Fruit fly (Drosophila melanogaster) whole organism: ENCODE measurements around the gene Kyat.

Source experiments
- CG8478 ChIP-seq: fragments of >200 bp; optimal IDR thresholded peaks from 2 replicates; lab custom pipeline; 2018; ENCODE audit warnings: inconsistent platforms
- Dll ChIP-seq: fragments of >200 bp; optimal IDR thresholded peaks from 2 replicates; lab custom pipeline; 2017
- EcR ChIP-seq, 2 experiments: fragments of >200 bp; optimal IDR thresholded peaks; 2 replicates each; lab custom pipeline; 2017; ENCODE audit warnings: missing biosample characterization in 2 of 2, missing genetic modification characterization in 2 of 2, missing genetic modification reagents in 2 of 2
- pan ChIP-seq: fragments of >200 bp; optimal IDR thresholded peaks from 2 replicates; lab custom pipeline; 2017
- psq ChIP-seq: fragments of >200 bp; optimal IDR thresholded peaks from 2 replicates; lab custom pipeline; 2017
- usp ChIP-seq: fragments of >200 bp; optimal IDR thresholded peaks from 2 replicates; lab custom pipeline; 2017; ENCODE audit warnings: missing biosample characterization, missing genetic modification characterization, mixed read lengths

The Kyat gene

DNA sequence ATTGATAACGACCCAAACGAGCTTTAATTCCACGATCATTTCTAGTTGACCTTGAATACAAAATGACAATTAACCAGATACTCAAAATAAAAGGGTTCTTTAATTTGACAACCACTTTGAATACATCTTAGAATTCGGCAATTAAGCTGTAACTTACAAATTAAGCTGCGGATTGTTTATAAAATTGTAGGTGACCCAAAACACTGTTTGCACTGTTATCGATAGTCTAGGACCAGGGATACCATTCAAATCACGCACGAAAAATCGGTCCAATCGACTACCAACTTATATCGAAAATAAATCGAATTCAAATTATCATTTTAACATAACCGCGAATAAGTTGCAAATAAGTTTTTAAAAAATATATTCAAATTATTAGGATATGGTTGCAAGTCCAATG is at the start of gene Kyat:
Gene Kyat (minus strand): TSS at position 228 of the 400 bp plus-strand sequence.
- no peak for TF ChIP-seq pan (lab: Kevin White, UChicago)
- TF ChIP-seq EcR (GFP tag; optimal IDR thresholded peaks at IDR 0.05; lab: Kevin White, UChicago), result no peak
- TF ChIP-seq psq (lab: Kevin White, UChicago), result no peak
- TF ChIP-seq CG8478, result no peak
- no peak for TF ChIP-seq usp (GFP tag; lab: Kevin White, UChicago)
- TF ChIP-seq Dll (lab: Kevin White, UChicago), result no peak

- TF ChIP-seq pan (lab: Kevin White, UChicago) (no peak), psq (lab: Kevin White, UChicago) (no peak), EcR (GFP tag; optimal IDR thresholded peaks at IDR 0.05; lab: Kevin White, UChicago) (no peak), usp (GFP tag; lab: Kevin White, UChicago) (no peak), CG8478 (no peak), Dll (lab: Kevin White, UChicago) (no peak)
Observed at dm6 chr3R:11870135-11870534, 47.8 kb upstream of the Kyat start.

DNA sequence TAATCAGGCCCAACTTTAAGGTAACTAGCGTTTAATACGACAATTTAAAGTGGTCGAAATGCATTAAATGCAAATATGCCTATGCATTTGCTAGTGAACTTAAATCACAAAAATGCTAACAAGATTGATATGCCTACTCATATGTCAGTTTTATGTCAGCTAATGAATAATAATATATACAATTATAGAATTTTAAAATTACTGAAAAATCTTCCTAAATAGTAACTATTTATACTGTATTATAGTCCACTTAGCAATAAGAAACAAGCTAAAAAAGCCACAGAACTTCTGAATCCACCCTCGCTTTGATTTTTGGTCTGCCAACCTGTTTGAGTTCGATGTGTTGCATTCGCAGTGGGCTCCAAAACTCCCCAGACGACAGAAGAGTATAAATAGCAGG is 47.4 kb upstream of the Kyat start:
- TF ChIP-seq EcR (GFP tag; optimal IDR thresholded peaks at IDR 0.05; lab: Kevin White, UChicago) (no peak), pan (lab: Kevin White, UChicago) (no peak), usp (GFP tag; lab: Kevin White, UChicago) (no peak), Dll (lab: Kevin White, UChicago) (no peak), CG8478 (no peak), psq (lab: Kevin White, UChicago) (no peak)

DNA sequence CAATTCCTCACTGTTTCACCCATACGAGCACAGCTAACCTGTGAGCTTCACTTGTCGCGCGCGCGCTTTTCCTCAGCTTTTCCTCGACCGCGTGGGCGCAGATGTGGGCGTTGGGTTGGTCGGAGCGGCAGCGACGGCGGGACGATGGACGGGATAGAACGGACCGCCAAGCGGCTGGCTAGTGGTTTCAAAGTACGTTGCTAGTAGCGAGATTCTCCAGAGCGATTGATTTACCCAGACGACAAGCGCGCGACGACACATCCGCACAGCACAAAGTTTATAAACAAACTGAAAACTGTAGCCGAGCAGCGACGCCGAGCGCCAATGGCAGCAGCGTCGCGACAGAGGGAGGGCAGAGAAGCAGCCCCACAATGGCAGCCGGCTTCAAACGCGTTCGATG is 46.9 kb upstream of the Kyat start, which contains the start of gene CG6959:
Gene CG6959 (minus strand): TSS at position 292 of the 400 bp plus-strand sequence.
- TF ChIP-seq pan (lab: Kevin White, UChicago), result no peak
- peak; percentile 14 for TF ChIP-seq Dll (lab: Kevin White, UChicago)
- TF ChIP-seq CG8478, result no peak

DNA sequence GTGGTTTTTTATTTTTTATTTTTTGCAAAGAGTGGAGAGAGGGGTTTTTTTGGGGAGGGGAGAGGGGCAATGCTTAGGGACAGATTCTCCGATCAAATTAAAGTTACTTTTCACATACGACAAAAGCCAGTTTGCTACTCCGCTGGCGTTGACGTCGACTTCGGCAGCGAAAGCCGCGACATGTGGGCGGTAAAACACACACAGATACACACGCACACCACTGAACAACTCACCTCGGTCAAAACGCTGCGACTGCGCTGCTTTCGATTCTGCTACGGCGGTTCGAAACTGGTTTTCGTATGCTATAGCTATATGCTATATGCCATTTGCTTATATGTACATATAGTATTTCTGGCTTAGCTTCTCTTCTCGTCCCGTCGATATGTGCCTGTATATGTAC is 46.3 kb upstream of the Kyat start:
- TF ChIP-seq CG8478, result no peak
- TF ChIP-seq EcR (GFP tag; optimal IDR thresholded peaks at IDR 0.05; lab: Kevin White, UChicago), result no peak
- TF ChIP-seq Dll (lab: Kevin White, UChicago), result no peak
- TF ChIP-seq usp (GFP tag; lab: Kevin White, UChicago), result no peak
- TF ChIP-seq pan (lab: Kevin White, UChicago), result peak; percentile 19
- no peak for TF ChIP-seq psq (lab: Kevin White, UChicago)

dm6 chr3R:11865132-11865531 is 42.8 kb upstream of the Kyat start:
- no peak for TF ChIP-seq psq (lab: Kevin White, UChicago)
- TF ChIP-seq CG8478, result no peak
- no peak for TF ChIP-seq usp (GFP tag; lab: Kevin White, UChicago)
- TF ChIP-seq EcR (GFP tag; optimal IDR thresholded peaks at IDR 0.05; lab: Kevin White, UChicago), result no peak
- TF ChIP-seq Dll (lab: Kevin White, UChicago), result no peak
- no peak for TF ChIP-seq pan (lab: Kevin White, UChicago)

DNA sequence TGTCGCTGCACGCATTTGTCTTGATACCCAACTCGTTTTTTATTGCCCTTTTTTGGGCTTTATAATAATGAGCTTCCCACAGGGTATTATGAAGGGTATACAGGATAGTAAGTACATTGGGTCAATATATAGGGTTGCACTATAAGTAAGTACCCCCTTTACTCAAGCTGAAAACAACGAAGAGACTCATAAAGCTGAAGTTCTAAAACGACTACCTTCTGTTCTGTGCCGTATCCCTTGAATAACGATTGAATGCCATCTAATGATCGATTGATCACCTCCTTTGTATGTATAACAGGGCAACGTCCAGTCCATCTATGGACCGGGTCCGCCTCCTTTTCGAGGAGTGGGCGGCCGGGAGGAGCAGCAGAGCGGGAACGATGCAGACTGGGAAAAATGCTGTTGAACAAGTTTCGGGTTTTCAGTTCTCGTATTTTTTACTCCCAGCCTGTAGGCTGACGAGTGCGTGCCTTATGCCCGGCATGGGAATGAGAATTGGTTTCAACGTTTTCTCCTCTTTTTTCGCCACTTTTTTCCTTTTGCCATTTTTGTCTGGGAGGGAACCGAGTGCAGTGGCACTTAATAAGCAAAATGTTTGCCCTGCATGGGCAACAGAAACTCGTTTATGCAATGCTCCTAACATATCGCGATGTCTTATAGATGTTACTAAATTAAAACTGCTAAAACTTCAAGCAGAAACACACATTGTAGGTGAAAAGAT is 37.4 kb upstream of the Kyat start:
- TF ChIP-seq pan (lab: Kevin White, UChicago), result peak; percentile 90
- TF ChIP-seq usp (GFP tag; lab: Kevin White, UChicago), result no peak
- no peak for TF ChIP-seq EcR (GFP tag; optimal IDR thresholded peaks at IDR 0.05; lab: Kevin White, UChicago)
- no peak for TF ChIP-seq CG8478

- TF ChIP-seq EcR (GFP tag; optimal IDR thresholded peaks at IDR 0.05; lab: Kevin White, UChicago), result no peak
- no peak for TF ChIP-seq psq (lab: Kevin White, UChicago)
- no peak for TF ChIP-seq pan (lab: Kevin White, UChicago)
Observed at dm6 chr3R:11859103-11859502, 36.8 kb upstream of the Kyat start.

DNA sequence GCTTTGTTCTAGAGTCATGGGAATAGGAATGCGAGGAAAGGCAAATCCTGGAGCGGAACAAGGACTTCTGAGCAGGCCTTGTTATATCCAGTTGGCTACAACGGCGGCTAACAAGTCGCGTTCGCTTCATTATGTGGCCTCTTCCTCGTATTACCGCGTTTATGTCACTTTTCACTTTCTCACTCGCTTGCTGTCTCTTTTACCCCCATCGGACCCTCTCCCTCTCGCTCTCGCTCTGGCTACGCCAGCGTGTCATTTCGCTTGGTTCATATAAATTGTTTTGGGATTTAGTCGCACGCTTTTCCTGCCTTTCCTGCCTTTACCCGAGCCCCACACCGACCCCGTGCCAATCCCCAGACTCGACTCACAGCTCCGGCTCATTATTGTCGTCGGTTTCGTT is 34.0 kb upstream of the Kyat start:
- TF ChIP-seq EcR (GFP tag; optimal IDR thresholded peaks at IDR 0.05; lab: Kevin White, UChicago) (no peak), CG8478 (no peak), usp (GFP tag; lab: Kevin White, UChicago) (no peak), pan (lab: Kevin White, UChicago) (no peak), psq (lab: Kevin White, UChicago) (no peak), Dll (lab: Kevin White, UChicago) (no peak)

DNA sequence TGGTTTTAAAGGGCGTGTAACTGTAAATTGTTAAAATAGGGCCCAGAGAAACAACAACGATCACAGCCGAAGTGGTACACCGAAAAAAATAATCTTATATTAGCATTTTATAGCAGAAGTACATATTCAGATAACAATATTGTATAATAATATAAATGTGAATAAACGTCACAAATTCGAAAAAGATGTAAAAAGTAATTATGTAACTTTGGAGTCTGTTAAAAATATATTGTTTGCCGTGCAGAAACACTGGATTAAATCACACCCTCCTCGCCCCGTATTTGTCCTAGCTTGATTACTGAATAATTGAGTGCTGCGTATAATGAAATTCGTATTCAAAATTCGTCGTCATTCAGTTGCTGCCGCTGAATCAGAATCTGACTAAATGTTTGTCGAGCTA is 32.9 kb upstream of the Kyat start:
- TF ChIP-seq EcR (GFP tag; optimal IDR thresholded peaks at IDR 0.05; lab: Kevin White, UChicago) (no peak), CG8478 (no peak), pan (lab: Kevin White, UChicago) (no peak), usp (GFP tag; lab: Kevin White, UChicago) (no peak), psq (lab: Kevin White, UChicago) (no peak), Dll (lab: Kevin White, UChicago) (no peak)

dm6 chr3R:11851939-11852338 is 29.6 kb upstream of the Kyat start:
- TF ChIP-seq Dll (lab: Kevin White, UChicago) (no peak), pan (lab: Kevin White, UChicago) (no peak), EcR (GFP tag; optimal IDR thresholded peaks at IDR 0.05; lab: Kevin White, UChicago) (no peak), usp (GFP tag; lab: Kevin White, UChicago) (no peak), CG8478 (no peak), psq (lab: Kevin White, UChicago) (no peak)
